Worm (Caenorhabditis elegans): ENCODE results near the gene F09G8.5.

- TF ChIP-seq W03F9.2 (tag; optimal IDR thresholded peaks at IDR 0.05) (no peak), him-1 (tag; optimal IDR thresholded peaks at IDR 0.05) (no peak), dao-5 (tag; optimal IDR thresholded peaks at IDR 0.05) (no peak)
Observed at ce11 chrIII:8275871-8276270, 21.1 kb downstream of the F09G8.5 start, which contains the start of gene clec-160.

Data from whole organism, L4/young adult.